Fruit fly (Drosophila melanogaster) whole organism, embryonic: ENCODE measurements around the gene CG4594.

Experiments
- Atf6 ChIP-seq: fragments of 200-800 bp; sonication (Bioruptor generic); IDR thresholded peaks from 2 replicates; pipeline ENCODE4 v1.3.6; 2022; ENCODE audit warnings: missing biosample characterization, missing genetic modification characterization
- Bgb ChIP-seq: fragments of 200-800 bp; sonication (Bioruptor generic); IDR thresholded peaks from 2 replicates; pipeline ENCODE4 v1.3.6; 2022; ENCODE audit warnings: missing biosample characterization, missing genetic modification characterization; ENCODE audit not compliant: partially characterized antibody
- CG10209 ChIP-seq: fragments of 200-800 bp; sonication (Bioruptor generic); optimal IDR thresholded peaks from 3 replicates; lab custom pipeline; 2017; ENCODE audit warnings: missing biosample characterization, mild to moderate bottlenecking, missing genetic modification characterization, missing genetic modification reagents
- CG11085 ChIP-seq: fragments of 200-800 bp; sonication (Bioruptor generic); IDR thresholded peaks from 2 replicates; pipeline ENCODE4 v1.3.6; 2022; ENCODE audit warnings: missing biosample characterization, missing genetic modification characterization
- CG11398 ChIP-seq: fragments of 200-800 bp; sonication (Bioruptor generic); optimal IDR thresholded peaks from 2 replicates; lab custom pipeline; 2016; ENCODE audit warnings: missing biosample characterization, missing genetic modification characterization
- CG11504 ChIP-seq: fragments of 200-800 bp; sonication (Bioruptor generic); optimal IDR thresholded peaks from 3 replicates; lab custom pipeline; 2019; ENCODE audit warnings: missing biosample characterization, mild to moderate bottlenecking, missing genetic modification characterization, moderate library complexity
- CG11695 ChIP-seq: fragments of 200-800 bp; sonication (Bioruptor generic); IDR thresholded peaks from 3 replicates; pipeline ENCODE4 v1.3.6; 2022; ENCODE audit warnings: missing biosample characterization, missing genetic modification characterization
- CG13123 ChIP-seq: fragments of 200-800 bp; sonication (Bioruptor generic); optimal IDR thresholded peaks from 2 replicates; lab custom pipeline; 2016; ENCODE audit warnings: missing biosample characterization, missing genetic modification characterization
- CG13287 ChIP-seq: fragments of 200-800 bp; sonication (Bioruptor generic); IDR thresholded peaks from 2 replicates; pipeline ENCODE4 v1.3.6; 2022; ENCODE audit warnings: missing biosample characterization, missing genetic modification characterization; ENCODE audit not compliant: partially characterized antibody
- CG14014 ChIP-seq: fragments of 200-800 bp; sonication (Bioruptor generic); IDR thresholded peaks from 2 replicates; pipeline ENCODE4 v1.3.6; 2022; ENCODE audit warnings: missing biosample characterization, missing genetic modification characterization
- CG14667 ChIP-seq: fragments of 200-800 bp; sonication (Bioruptor generic); IDR thresholded peaks from 2 replicates; pipeline ENCODE4 v1.3.6; 2022; ENCODE audit warnings: missing biosample characterization, missing genetic modification characterization
- CG1529 ChIP-seq: fragments of 200-800 bp; sonication (Bioruptor generic); optimal IDR thresholded peaks from 3 replicates; lab custom pipeline; 2018; ENCODE audit warnings: missing biosample characterization, missing genetic modification characterization
- CG17912 ChIP-seq: fragments of 200-800 bp; sonication (Bioruptor generic); optimal IDR thresholded peaks from 2 replicates; lab custom pipeline; 2018; ENCODE audit warnings: missing biosample characterization, mild to moderate bottlenecking, missing genetic modification characterization
- CG18764 ChIP-seq: fragments of 200-800 bp; sonication (Bioruptor generic); optimal IDR thresholded peaks from 3 replicates; lab custom pipeline; 2016; ENCODE audit warnings: missing biosample characterization, missing genetic modification characterization
- CG4328 ChIP-seq: fragments of 200-800 bp; sonication (Bioruptor generic); optimal IDR thresholded peaks from 3 replicates; lab custom pipeline; 2017; ENCODE audit warnings: missing biosample characterization, missing genetic modification reagents, missing genetic modification characterization
- CG4707 ChIP-seq: fragments of 200-800 bp; sonication (Bioruptor generic); optimal IDR thresholded peaks from 2 replicates; lab custom pipeline; 2018; ENCODE audit warnings: missing biosample characterization, mild to moderate bottlenecking, missing genetic modification characterization, moderate library complexity
- CG7357 ChIP-seq: fragments of 200-800 bp; sonication (Bioruptor generic); IDR thresholded peaks from 3 replicates; pipeline ENCODE4 v1.3.6; 2022; ENCODE audit warnings: missing biosample characterization, missing genetic modification characterization
- CG7556 ChIP-seq: fragments of 200-800 bp; sonication (Bioruptor generic); optimal IDR thresholded peaks from 2 replicates; lab custom pipeline; 2017; ENCODE audit warnings: missing biosample characterization, mild to moderate bottlenecking, missing genetic modification characterization
- CG9797 ChIP-seq: fragments of 200-800 bp; sonication (Bioruptor generic); optimal IDR thresholded peaks from 3 replicates; lab custom pipeline; 2018; ENCODE audit warnings: missing biosample characterization, mild to moderate bottlenecking, missing genetic modification characterization
- Dfd ChIP-seq, 2 experiments: fragments of >200 bp; optimal IDR thresholded peaks; 2 replicates each; lab custom pipeline; 2017; ENCODE audit warnings: missing biosample characterization in 2 of 2, missing genetic modification characterization in 2 of 2
- HLHmδ ChIP-seq: fragments of 200-800 bp; sonication (Bioruptor generic); optimal IDR thresholded peaks from 2 replicates; lab custom pipeline; 2018; ENCODE audit warnings: missing biosample characterization, mild to moderate bottlenecking, missing genetic modification characterization, moderate library complexity
- HmgD ChIP-seq: fragments of 200-800 bp; sonication (Bioruptor generic); optimal IDR thresholded peaks from 3 replicates; lab custom pipeline; 2016; ENCODE audit warnings: missing biosample characterization, missing genetic modification characterization
- Hr3 ChIP-seq: fragments of 200-800 bp; sonication (Bioruptor generic); optimal IDR thresholded peaks from 3 replicates; lab custom pipeline; 2016; ENCODE audit warnings: missing biosample characterization, missing genetic modification characterization
- Ravus ChIP-seq: fragments of 200-800 bp; sonication (Bioruptor generic); IDR thresholded peaks from 2 replicates; pipeline ENCODE4 v1.3.6; 2022; ENCODE audit warnings: missing biosample characterization, missing genetic modification characterization
- Side ChIP-seq: fragments of 200-800 bp; sonication (Bioruptor generic); optimal IDR thresholded peaks from 2 replicates; lab custom pipeline; 2016; ENCODE audit warnings: missing biosample characterization, missing genetic modification characterization
- Sry-δ ChIP-seq: fragments of 200-800 bp; sonication (Bioruptor generic); optimal IDR thresholded peaks from 2 replicates; lab custom pipeline; 2016; ENCODE audit warnings: missing biosample characterization, missing genetic modification characterization
- YL-1 ChIP-seq: fragments of 200-800 bp; sonication (Bioruptor generic); optimal IDR thresholded peaks from 3 replicates; lab custom pipeline; 2017; ENCODE audit warnings: missing biosample characterization, mild to moderate bottlenecking, missing genetic modification characterization
- al ChIP-seq: fragments of 200-800 bp; sonication (Bioruptor generic); IDR thresholded peaks from 2 replicates; pipeline ENCODE4 v1.3.6; 2022; ENCODE audit warnings: missing biosample characterization, missing genetic modification characterization
- ase ChIP-seq: fragments of 200-800 bp; sonication (Bioruptor generic); IDR thresholded peaks from 3 replicates; pipeline ENCODE4 v1.3.6; 2022; ENCODE audit warnings: missing biosample characterization, missing genetic modification characterization
- ash1 ChIP-seq: fragments of 200-800 bp; sonication (Bioruptor generic); optimal IDR thresholded peaks from 2 replicates; lab custom pipeline; 2018; ENCODE audit warnings: missing biosample characterization, mild to moderate bottlenecking, missing genetic modification characterization
- az2 ChIP-seq: fragments of 200-800 bp; sonication (Bioruptor generic); optimal IDR thresholded peaks from 3 replicates; lab custom pipeline; 2016; ENCODE audit warnings: missing biosample characterization, missing genetic modification characterization
- caup ChIP-seq: fragments of 200-800 bp; sonication (Bioruptor generic); optimal IDR thresholded peaks from 3 replicates; lab custom pipeline; 2017; ENCODE audit warnings: missing biosample characterization, mild to moderate bottlenecking, missing genetic modification characterization, moderate library complexity; ENCODE audit not compliant: severe bottlenecking
- chn ChIP-seq: fragments of 200-800 bp; sonication (Bioruptor generic); optimal IDR thresholded peaks from 2 replicates; lab custom pipeline; 2016; ENCODE audit warnings: missing biosample characterization, missing genetic modification characterization
- dimm ChIP-seq: fragments of 200-800 bp; sonication (Bioruptor generic); IDR thresholded peaks from 2 replicates; pipeline ENCODE4 v1.3.6; 2022; ENCODE audit warnings: missing biosample characterization, missing genetic modification characterization
- dysf ChIP-seq: fragments of 200-800 bp; sonication (Bioruptor generic); IDR thresholded peaks from 3 replicates; pipeline ENCODE4 v1.3.6; 2022; ENCODE audit warnings: missing biosample characterization, missing genetic modification characterization
- fd102C ChIP-seq: fragments of 200-800 bp; sonication (Bioruptor generic); optimal IDR thresholded peaks from 2 replicates; lab custom pipeline; 2018; ENCODE audit warnings: missing biosample characterization, mild to moderate bottlenecking, missing genetic modification characterization, moderate library complexity
- ham ChIP-seq: fragments of 200-800 bp; sonication (Bioruptor generic); IDR thresholded peaks from 2 replicates; pipeline ENCODE4 v1.3.6; 2022; ENCODE audit warnings: missing biosample characterization, missing genetic modification characterization
- hb ChIP-seq: fragments of 200-800 bp; sonication (Bioruptor generic); IDR thresholded peaks from 3 replicates; pipeline ENCODE4 v1.3.6; 2022; ENCODE audit warnings: missing biosample characterization, missing genetic modification characterization; ENCODE audit not compliant: partially characterized antibody
- nerfin-1 ChIP-seq: fragments of 200-800 bp; sonication (Bioruptor generic); optimal IDR thresholded peaks from 3 replicates; lab custom pipeline; 2019; ENCODE audit warnings: missing biosample characterization, mild to moderate bottlenecking, missing genetic modification characterization, moderate library complexity
- otp ChIP-seq: fragments of 200-800 bp; sonication (Bioruptor generic); IDR thresholded peaks from 3 replicates; pipeline ENCODE4, ENCODE4 v1.3.6; 2022; ENCODE audit warnings: missing biosample characterization, missing genetic modification characterization
- peb ChIP-seq: fragments of 200-800 bp; sonication (Bioruptor generic); IDR thresholded peaks from 2 replicates; pipeline ENCODE4 v1.3.6; 2022; ENCODE audit warnings: missing biosample characterization, missing genetic modification characterization
- pfk ChIP-seq: fragments of 200-800 bp; sonication (Bioruptor generic); optimal IDR thresholded peaks from 2 replicates; lab custom pipeline; 2018; ENCODE audit warnings: missing biosample characterization, mild to moderate bottlenecking, missing genetic modification characterization, moderate library complexity
- pros ChIP-seq: fragments of 200-800 bp; sonication (Bioruptor generic); optimal IDR thresholded peaks from 3 replicates; lab custom pipeline; 2019; ENCODE audit warnings: missing biosample characterization, mild to moderate bottlenecking, missing genetic modification characterization, moderate library complexity
- schlank ChIP-seq: fragments of 200-800 bp; sonication (Bioruptor generic); optimal IDR thresholded peaks from 2 replicates; lab custom pipeline; 2018; ENCODE audit warnings: missing biosample characterization, mild to moderate bottlenecking, missing genetic modification characterization
- so ChIP-seq: fragments of 200-800 bp; sonication (Bioruptor generic); IDR thresholded peaks from 3 replicates; pipeline ENCODE4 v1.3.6; 2022; ENCODE audit warnings: missing biosample characterization, missing genetic modification characterization
- ttk ChIP-seq: fragments of 200-800 bp; sonication (Bioruptor generic); IDR thresholded peaks from 2 replicates; pipeline ENCODE4 v2.1.2; 2022; ENCODE audit warnings: missing biosample characterization, missing genetic modification characterization
- tup ChIP-seq: fragments of 200-800 bp; sonication (Bioruptor generic); optimal IDR thresholded peaks from 2 replicates; lab custom pipeline; 2016; ENCODE audit warnings: missing biosample characterization, mild to moderate bottlenecking, missing genetic modification characterization, moderate library complexity
- zen ChIP-seq: fragments of 200-800 bp; sonication (Bioruptor generic); optimal IDR thresholded peaks from 3 replicates; lab custom pipeline; 2018; ENCODE audit warnings: missing biosample characterization, mild to moderate bottlenecking, missing genetic modification characterization, moderate library complexity

Gene CG4594

DNA sequence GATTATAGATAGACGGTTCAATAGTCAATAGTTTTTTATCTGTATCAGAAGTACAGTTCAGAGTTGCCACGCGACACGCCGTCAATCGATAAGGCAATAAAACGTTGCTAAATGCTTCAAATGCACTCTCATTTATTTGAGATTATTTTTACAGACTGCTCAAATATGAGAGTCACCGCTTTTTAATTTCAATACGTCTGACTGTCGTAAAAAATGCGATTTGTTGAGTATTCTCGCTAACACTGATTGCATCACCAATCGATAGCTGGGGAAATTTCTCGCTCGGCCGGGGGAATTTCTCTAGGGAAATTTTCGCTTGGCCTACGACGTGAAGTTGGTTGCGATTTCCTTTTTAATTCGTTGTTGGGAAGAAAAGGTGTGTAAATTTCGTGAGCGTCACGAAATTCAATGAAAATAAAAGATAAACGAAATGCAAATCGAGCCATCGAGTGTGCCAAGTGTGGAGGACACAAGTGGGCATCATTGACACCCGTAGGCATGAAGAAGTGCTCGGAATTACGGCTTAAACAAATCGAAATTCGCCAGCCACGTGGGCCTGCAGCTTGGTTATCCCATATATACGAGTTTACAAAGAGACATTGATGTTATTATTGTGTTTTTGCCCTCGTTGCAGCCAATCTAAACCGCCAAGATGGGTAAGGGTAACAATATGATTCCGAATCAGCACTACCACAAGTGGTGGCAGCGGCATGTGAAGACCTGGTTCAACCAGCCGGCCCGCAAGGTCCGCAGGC, 47.2 kb downstream of the CG4594 start, which contains the start of the genes Dref and RpL13 (continued):
- TF ChIP-seq CG13123 (GFP tag; lab: Kevin White, UChicago): peak; percentile 97
- TF ChIP-seq schlank: peak; percentile 95
- peak; percentile 84 for TF ChIP-seq Atf6
- TF ChIP-seq HmgD (GFP tag; lab: Kevin White, UChicago): peak; percentile 77
- TF ChIP-seq HLHmδ: peak; percentile 96
- peak; percentile 95 for TF ChIP-seq ash1 (GFP tag; lab: Kevin White, UChicago)
- peak; percentile 49; the same call in 1 of the 2 replicates for TF ChIP-seq CG11085 (GFP tag; lab: Robert Waterston, UW)
- peak; percentile 84 for TF ChIP-seq nerfin-1 (tag; lab: Kevin White, UChicago)
- TF ChIP-seq CG18764 (GFP tag; lab: Kevin White, UChicago): peak; percentile 68
- TF ChIP-seq CG7357: 0 out of 3 replicates have a peak, but pooled peaks have one; percentile 41
- peak; percentile 94 for TF ChIP-seq CG4707
- TF ChIP-seq Sry-δ (GFP tag; lab: Kevin White, UChicago): peak; percentile 92
- peak; percentile 88 for TF ChIP-seq CG10209 (GFP tag; lab: Kevin White, UChicago)
- no peak; the same call in 1 of the 2 replicates for TF ChIP-seq dimm (GFP tag; lab: Robert Waterston, UW)
- TF ChIP-seq az2: peak; percentile 66
- peak; percentile 100 for TF ChIP-seq YL-1
- peak; percentile 96 for TF ChIP-seq CG17912
- peak; percentile 55 for TF ChIP-seq Hr3 (GFP tag; lab: Kevin White, UChicago)
- peak; percentile 93 for TF ChIP-seq otp (GFP tag; lab: Robert Waterston, UW)
- peak; percentile 84 for TF ChIP-seq CG7556 (GFP tag; lab: Kevin White, UChicago)
- no peak for TF ChIP-seq Ravus (GFP tag; lab: Robert Waterston, UW)
- peak; percentile 65 for TF ChIP-seq CG9797 (GFP tag; lab: Kevin White, UChicago)
- peak; percentile 78 for TF ChIP-seq Bgb (GFP tag; lab: Robert Waterston, UW)
- TF ChIP-seq hb (GFP tag; lab: Robert Waterston, UW): peak; percentile 76; the same call in 2 of the 3 replicates
- TF ChIP-seq CG4328 (GFP tag; lab: Kevin White, UChicago): peak; percentile 95
- peak; percentile 85 for TF ChIP-seq pfk (GFP tag; lab: Kevin White, UChicago)
- TF ChIP-seq Dfd (GFP tag; optimal IDR thresholded peaks at IDR 0.05; lab: Kevin White, UChicago): no peak
- peak; percentile 64 for TF ChIP-seq chn (GFP tag; lab: Kevin White, UChicago)
- peak; percentile 67 for TF ChIP-seq zen (tag; lab: Kevin White, UChicago)
- TF ChIP-seq CG13287 (GFP tag; lab: Robert Waterston, UW): peak; percentile 85
- peak; percentile 97 for TF ChIP-seq caup (GFP tag; lab: Kevin White, UChicago)
- TF ChIP-seq CG1529 (GFP tag; lab: Kevin White, UChicago): peak; percentile 79
- TF ChIP-seq ttk (GFP tag; lab: Robert Waterston, UW): peak; percentile 44
- TF ChIP-seq CG11695 (GFP tag; lab: Robert Waterston, UW): peak; percentile 59; the same call in 1 of the 3 replicates
- peak; percentile 73; the same call in 2 of the 3 replicates for TF ChIP-seq dysf (GFP tag; lab: Robert Waterston, UW)
- 0 out of 2 replicates have a peak, but pooled peaks have one; percentile 5 for TF ChIP-seq ham (GFP tag; lab: Robert Waterston, UW)
- peak; percentile 66 for TF ChIP-seq CG14014 (GFP tag; lab: Robert Waterston, UW)
- peak; percentile 89 for TF ChIP-seq so (GFP tag; lab: Robert Waterston, UW)
- TF ChIP-seq al (GFP tag; lab: Robert Waterston, UW): peak; percentile 68
- TF ChIP-seq Side (GFP tag; lab: Kevin White, UChicago): peak; percentile 93
- TF ChIP-seq CG11398 (GFP tag; lab: Kevin White, UChicago): peak; percentile 89
- TF ChIP-seq pros (GFP tag; lab: Kevin White, UChicago): peak; percentile 60
- TF ChIP-seq CG11504 (tag; lab: Kevin White, UChicago): no peak
- peak; percentile 16; the same call in 1 of the 2 replicates for TF ChIP-seq CG14667
- TF ChIP-seq fd102C (GFP tag; lab: Kevin White, UChicago): peak; percentile 85
- peak; percentile 54 for TF ChIP-seq tup (GFP tag; lab: Kevin White, UChicago)
- TF ChIP-seq peb (GFP tag; lab: Robert Waterston, UW): peak; percentile 50; the same call in 1 of the 2 replicates
- peak; percentile 73; the same call in 2 of the 3 replicates for TF ChIP-seq ase
